Worm (Caenorhabditis elegans) whole organism, late embryonic: ENCODE results near the gene scvp-1.

Experiments
- C08G9.2 ChIP-seq: sonication (generic microtip); optimal IDR thresholded peaks from 2 replicates; lab custom pipeline; 2016; ENCODE audit warnings: mild to moderate bottlenecking, missing genetic modification characterization, moderate library complexity, missing compliant biosample characterization
- C38D4.7 ChIP-seq: fragments of 200-800 bp; sonication (Bioruptor generic); optimal IDR thresholded peaks from 2 replicates; lab custom pipeline; 2018; ENCODE audit warnings: mild to moderate bottlenecking, missing genetic modification characterization, moderate library complexity, missing compliant biosample characterization
- F13H6.1 ChIP-seq: sonication (generic microtip); optimal IDR thresholded peaks from 2 replicates; lab custom pipeline; 2016; ENCODE audit warnings: missing genetic modification characterization, missing compliant biosample characterization
- K02D7.2 ChIP-seq: sonication (generic microtip); optimal IDR thresholded peaks from 2 replicates; lab custom pipeline; 2017; ENCODE audit warnings: mild to moderate bottlenecking, missing genetic modification characterization, missing compliant biosample characterization
- Y22D7AL.16 ChIP-seq: sonication (generic microtip); optimal IDR thresholded peaks from 2 replicates; lab custom pipeline; 2016; ENCODE audit warnings: missing genetic modification characterization, missing compliant biosample characterization
- ceh-14 ChIP-seq: sonication (generic microtip); optimal IDR thresholded peaks from 2 replicates; lab custom pipeline; 2016; ENCODE audit warnings: missing genotype, missing genetic modification characterization, missing compliant biosample characterization
- ceh-19 ChIP-seq: fragments of 200-800 bp; sonication (Bioruptor generic); optimal IDR thresholded peaks from 2 replicates; lab custom pipeline; 2018; ENCODE audit warnings: mild to moderate bottlenecking, missing genetic modification characterization, missing compliant biosample characterization
- ceh-24 ChIP-seq: sonication (generic microtip); optimal IDR thresholded peaks from 2 replicates; lab custom pipeline; 2016; ENCODE audit warnings: mild to moderate bottlenecking, missing genetic modification characterization, missing compliant biosample characterization
- ceh-30 ChIP-seq: fragments of 150-350 bp; optimal IDR thresholded peaks from 2 replicates; lab custom pipeline; 2014; ENCODE audit warnings: missing biosample characterization, missing genetic modification characterization
- ceh-31 ChIP-seq: sonication (generic microtip); optimal IDR thresholded peaks from 2 replicates; lab custom pipeline; 2016; ENCODE audit warnings: missing genetic modification characterization, missing compliant biosample characterization
- ceh-34 ChIP-seq: sonication (generic microtip); optimal IDR thresholded peaks from 2 replicates; lab custom pipeline; 2016; ENCODE audit warnings: mild to moderate bottlenecking, missing genetic modification characterization, missing compliant biosample characterization
- ceh-45 ChIP-seq: fragments of 200-800 bp; sonication (Bioruptor generic); IDR thresholded peaks from 2 replicates; pipeline ENCODE4 v1.3.6; 2022; ENCODE audit warnings: missing genetic modification reagents, missing genetic modification characterization, missing compliant biosample characterization
- che-1 ChIP-seq: sonication (generic microtip); optimal IDR thresholded peaks from 2 replicates; lab custom pipeline; 2016; ENCODE audit warnings: mild to moderate bottlenecking, missing genetic modification characterization, missing compliant biosample characterization
- dve-1 ChIP-seq: sonication (generic microtip); optimal IDR thresholded peaks from 2 replicates; lab custom pipeline; 2017; ENCODE audit warnings: antibody characterized with exemption, mild to moderate bottlenecking, missing genetic modification characterization, missing compliant biosample characterization
- elt-2 ChIP-seq: sonication (generic microtip); optimal IDR thresholded peaks from 2 replicates; lab custom pipeline; 2016; ENCODE audit warnings: missing genetic modification reagents, missing genetic modification characterization, missing compliant biosample characterization
- fkh-10 ChIP-seq: fragments of 150-350 bp; optimal IDR thresholded peaks from 2 replicates; lab custom pipeline; 2014; ENCODE audit warnings: missing biosample characterization, missing genetic modification reagents, missing genetic modification characterization
- gmeb-2 ChIP-seq: sonication (generic microtip); optimal IDR thresholded peaks from 2 replicates; lab custom pipeline; 2016; ENCODE audit warnings: missing genetic modification characterization, inconsistent platforms, missing compliant biosample characterization
- hlh-13 ChIP-seq: fragments of 200-800 bp; sonication (Bioruptor generic); optimal IDR thresholded peaks from 2 replicates; lab custom pipeline; 2018; ENCODE audit warnings: mild to moderate bottlenecking, missing genetic modification characterization, missing compliant biosample characterization
- hlh-15 ChIP-seq: sonication (generic microtip); optimal IDR thresholded peaks from 2 replicates; lab custom pipeline; 2016; ENCODE audit warnings: missing genetic modification characterization, missing compliant biosample characterization
- hlh-30 ChIP-seq: sonication (generic microtip); optimal IDR thresholded peaks from 2 replicates; lab custom pipeline; 2017; ENCODE audit warnings: antibody characterized with exemption, missing genetic modification characterization, missing compliant biosample characterization; ENCODE audit not compliant: insufficient read depth
- hlh-6 ChIP-seq: sonication (generic microtip); optimal IDR thresholded peaks from 2 replicates; lab custom pipeline; 2016; ENCODE audit warnings: missing genotype, missing genetic modification characterization, missing compliant biosample characterization
- lim-6 ChIP-seq: sonication (generic microtip); optimal IDR thresholded peaks from 2 replicates; lab custom pipeline; 2016; ENCODE audit warnings: missing genetic modification characterization, missing compliant biosample characterization
- lin-11 ChIP-seq: fragments of 200-800 bp; sonication (Bioruptor generic); optimal IDR thresholded peaks from 2 replicates; lab custom pipeline; 2018; ENCODE audit warnings: mild to moderate bottlenecking, missing genetic modification characterization, missing compliant biosample characterization
- madf-2 ChIP-seq: sonication (generic microtip); optimal IDR thresholded peaks from 2 replicates; lab custom pipeline; 2017; ENCODE audit warnings: missing genetic modification characterization, missing compliant biosample characterization
- nfya-1 ChIP-seq: sonication (generic microtip); optimal IDR thresholded peaks from 2 replicates; lab custom pipeline; 2017; ENCODE audit warnings: missing genetic modification characterization, mild to moderate bottlenecking, missing compliant biosample characterization, antibody characterized with exemption, moderate library complexity
- nhr-11 ChIP-seq: fragments of 150-350 bp; optimal IDR thresholded peaks from 2 replicates; lab custom pipeline; 2014; ENCODE audit warnings: missing biosample characterization, missing genetic modification characterization
- pag-3 ChIP-seq: sonication (generic microtip); optimal IDR thresholded peaks from 2 replicates; lab custom pipeline; 2016; ENCODE audit warnings: missing compliant biosample characterization, missing genetic modification characterization, borderline replicate concordance
- pat-9 ChIP-seq: fragments of 200-800 bp; sonication (Bioruptor generic); optimal IDR thresholded peaks from 2 replicates; lab custom pipeline; 2018; ENCODE audit warnings: mild to moderate bottlenecking, missing genetic modification characterization, moderate library complexity, missing compliant biosample characterization
- pax-1 ChIP-seq: fragments of 150-350 bp; optimal IDR thresholded peaks from 2 replicates; lab custom pipeline; 2014; ENCODE audit warnings: missing biosample characterization, missing genetic modification characterization
- pha-4 ChIP-seq: fragments of 150-350 bp; optimal IDR thresholded peaks from 2 replicates; lab custom pipeline; 2018; ENCODE audit warnings: missing biosample characterization, missing genetic modification reagents, missing genetic modification characterization
- pqm-1 ChIP-seq: sonication (generic microtip); optimal IDR thresholded peaks from 2 replicates; lab custom pipeline; 2016; ENCODE audit warnings: missing genetic modification characterization, missing compliant biosample characterization
- rnt-1 ChIP-seq: sonication (generic microtip); optimal IDR thresholded peaks from 2 replicates; lab custom pipeline; 2016; ENCODE audit warnings: missing genetic modification characterization, missing compliant biosample characterization
- sdc-2 ChIP-seq: sonication (generic microtip); optimal IDR thresholded peaks from 2 replicates; lab custom pipeline; 2016; ENCODE audit warnings: missing genotype, missing genetic modification characterization, missing compliant biosample characterization
- tbx-2 ChIP-seq: sonication (generic microtip); optimal IDR thresholded peaks from 2 replicates; lab custom pipeline; 2016; ENCODE audit warnings: missing genetic modification characterization, missing compliant biosample characterization
- unc-3 ChIP-seq, 2 experiments: fragments of 200-800 bp in 1 of 2; sonication (Bioruptor generic) in 1 of 2; sonication (generic microtip) in 1 of 2; conservative IDR thresholded peaks in 1 of 2; optimal IDR thresholded peaks in 1 of 2; 2 replicates each; pipeline versions ENCODE4 v1.3.6 to Lab custom; 2016 to 2022; ENCODE audit warnings: missing compliant biosample characterization in 2 of 2, missing genetic modification characterization in 2 of 2, missing genetic modification reagents in 1 of 2
- unc-42 ChIP-seq: sonication (generic microtip); optimal IDR thresholded peaks from 2 replicates; lab custom pipeline; 2016; ENCODE audit warnings: missing genotype, missing genetic modification characterization, missing compliant biosample characterization
- zip-5 ChIP-seq: sonication (generic microtip); optimal IDR thresholded peaks from 2 replicates; lab custom pipeline; 2016; ENCODE audit warnings: missing genetic modification characterization, missing compliant biosample characterization
- ztf-16 ChIP-seq: sonication (generic microtip); optimal IDR thresholded peaks from 2 replicates; lab custom pipeline; 2017; ENCODE audit warnings: missing genetic modification characterization, missing compliant biosample characterization

Gene scvp-1

DNA sequence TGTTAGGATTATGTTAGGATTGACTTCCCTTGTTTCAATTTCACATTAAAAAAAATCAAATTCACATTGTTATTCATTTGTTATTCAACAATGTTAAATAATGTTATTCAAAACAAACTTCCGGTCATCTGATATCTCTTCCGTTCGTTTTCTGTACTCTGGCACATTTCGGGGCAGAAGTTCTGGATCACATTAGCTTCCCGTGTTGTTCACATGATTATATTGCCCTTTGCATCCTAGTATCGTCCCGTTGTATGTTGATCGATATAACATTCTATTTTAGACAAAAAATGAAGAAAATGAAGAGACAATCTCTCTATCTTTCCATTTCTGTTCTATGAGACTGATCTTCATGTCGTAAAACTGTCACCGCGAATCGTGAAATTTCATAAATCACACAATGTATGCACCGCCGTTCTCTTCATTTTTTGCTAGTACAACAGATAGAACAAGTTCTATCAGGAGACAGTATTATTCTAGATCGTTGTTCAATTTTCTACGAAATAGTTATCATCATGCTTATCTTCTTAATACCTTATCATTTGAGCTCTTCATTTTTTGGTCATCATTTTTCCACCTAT is 9.0 kb upstream of the scvp-1 start:
- TF ChIP-seq Y22D7AL.16 = no peak

DNA sequence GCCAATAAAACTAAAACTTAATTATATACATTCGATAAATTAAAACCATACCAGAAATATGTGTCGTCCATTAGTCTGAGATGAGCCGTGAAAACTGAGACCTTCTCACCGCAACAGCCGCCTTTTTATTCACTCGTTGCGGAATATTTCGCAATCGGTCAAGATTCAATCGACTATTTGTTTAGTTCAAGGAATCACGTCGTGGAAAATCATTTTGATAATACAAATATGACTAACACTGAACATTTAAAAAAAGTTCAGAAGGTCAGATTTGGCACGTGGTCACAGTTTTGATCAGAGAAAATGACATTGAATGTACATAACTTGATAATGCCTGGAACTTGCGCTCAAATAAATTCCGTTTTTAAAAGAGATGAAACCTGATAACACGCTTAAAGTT is 7.7 kb upstream of the scvp-1 start, which contains the start of gene F17C11.11:
Gene F17C11.11, minus strand, starts transcription at position 79 of the 400 bp plus-strand sequence.
- TF ChIP-seq gmeb-2 (tag; lab: Kevin White, UChicago) (no peak), ceh-24 (tag; lab: Kevin White, UChicago) (no peak), hlh-15 (tag; lab: Kevin White, UChicago) (no peak), F13H6.1 (tag; lab: Kevin White, UChicago) (no peak), ceh-19 (GFP tag; lab: Kevin White, UChicago) (no peak), tbx-2 (no peak), ceh-34 (tag; lab: Kevin White, UChicago) (no peak), ztf-16 (tag; lab: Kevin White, UChicago) (no peak), rnt-1 (tag; lab: Kevin White, UChicago) (no peak)

DNA sequence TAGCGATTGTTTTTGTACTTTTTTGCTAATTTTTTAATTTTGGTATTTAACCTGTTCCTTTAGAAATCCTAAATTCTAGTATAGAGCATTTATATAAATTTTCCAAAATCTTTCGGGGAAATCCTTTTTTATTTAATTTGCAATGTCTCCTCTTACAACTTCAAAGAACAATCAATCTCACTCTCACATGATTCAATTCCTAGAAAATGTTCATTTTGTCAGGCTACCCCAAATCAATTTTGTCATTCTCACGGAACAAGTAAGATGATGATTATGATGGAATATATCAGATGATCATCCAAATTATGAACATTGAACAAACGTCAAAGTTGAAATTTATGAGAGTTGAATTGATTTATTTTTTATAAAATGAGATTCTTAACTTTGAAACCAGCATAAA is 6.2 kb upstream of the scvp-1 start:
- TF ChIP-seq nhr-11 (no peak), pha-4 (tag; lab: Kevin White, UChicago) (no peak), dve-1 (tag; lab: Kevin White, UChicago) (no peak), hlh-30 (tag; lab: Kevin White, UChicago) (no peak)

DNA sequence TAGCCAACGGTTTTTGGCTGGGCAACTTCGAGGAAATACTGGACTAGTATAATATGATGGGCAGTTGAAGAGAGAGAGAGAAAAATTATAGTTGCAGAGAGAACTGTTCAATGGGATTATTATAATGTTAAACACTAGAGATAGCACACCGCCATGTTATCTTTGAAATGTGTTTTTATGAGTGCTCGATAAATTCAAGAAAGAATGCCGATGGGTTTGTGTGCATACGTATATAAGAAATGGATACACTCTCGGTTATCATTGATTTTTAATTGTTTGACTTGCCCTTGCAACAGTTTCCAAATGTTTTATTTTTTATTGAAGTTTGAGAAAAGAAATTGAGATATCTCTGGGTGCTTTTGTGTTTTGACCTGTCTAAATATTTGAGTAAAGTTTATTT is 5.6 kb upstream of the scvp-1 start, which contains the start of gene F17C11.12:
Gene F17C11.12, minus strand, starts transcription at position 240 of the 400 bp plus-strand sequence.
- TF ChIP-seq elt-2 (tag; lab: Kevin White, UChicago) (peak; percentile 44), sdc-2 (tag; lab: Kevin White, UChicago) (no peak)

DNA sequence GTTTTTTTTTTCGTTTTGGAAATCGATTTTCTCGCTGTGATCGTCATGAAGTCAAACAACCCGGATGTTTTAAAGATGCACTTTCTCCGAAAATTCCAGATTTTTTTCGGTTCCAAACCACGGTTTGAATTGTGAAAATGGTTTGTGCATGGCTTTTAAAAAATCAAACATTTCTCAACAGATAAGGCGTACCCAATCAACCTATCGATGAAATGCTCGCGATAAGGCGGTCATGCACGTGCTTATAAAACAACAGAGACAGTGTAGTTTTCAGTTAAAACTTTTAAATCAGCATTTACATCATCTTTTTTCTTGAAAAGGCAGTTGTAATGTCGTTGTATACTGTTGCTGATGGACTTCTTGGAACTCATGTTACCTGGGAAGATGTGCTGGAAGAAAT is 1.3 kb upstream of the scvp-1 start, which contains the start of gene F58B4.5:
Gene F58B4.5, plus strand, starts transcription at position 283 of the 400 bp plus-strand sequence.
- TF ChIP-seq hlh-6 (tag; lab: Kevin White, UChicago) (no peak), hlh-13 (GFP tag; lab: Kevin White, UChicago) (no peak), dve-1 (tag; lab: Kevin White, UChicago) (no peak), elt-2 (tag; lab: Kevin White, UChicago) (peak; percentile 63)

DNA sequence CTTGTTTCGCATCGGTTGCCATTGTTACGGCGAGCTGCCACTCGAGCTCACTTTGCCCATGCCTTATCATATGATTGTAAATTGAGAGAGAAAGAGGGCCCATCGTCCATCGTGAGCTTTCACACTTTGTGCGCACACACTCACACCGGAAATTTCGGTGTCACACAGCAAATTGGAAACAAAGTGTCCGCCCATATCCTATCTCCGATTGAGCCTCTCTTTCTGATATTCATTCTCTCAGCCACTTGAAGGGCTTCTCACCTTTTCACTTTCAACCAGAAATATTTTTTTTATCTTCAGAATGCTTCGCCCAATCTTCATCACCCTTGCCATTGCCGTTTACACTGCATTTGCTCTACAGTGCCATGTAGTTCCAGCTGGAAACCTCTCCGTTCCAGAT is 1.6 kb downstream of the scvp-1 start, which contains the start of gene F58B4.3:
Gene F58B4.3, plus strand, starts transcription at position 301 of the 400 bp plus-strand sequence.
- no peak for TF ChIP-seq ceh-31 (tag; lab: Kevin White, UChicago)
- no peak for TF ChIP-seq fkh-10 (GFP tag; lab: Kevin White, UChicago)
- no peak for TF ChIP-seq C38D4.7 (GFP tag; lab: Kevin White, UChicago)
- TF ChIP-seq K02D7.2 (tag; lab: Kevin White, UChicago) = no peak
- no peak for TF ChIP-seq ceh-34 (tag; lab: Kevin White, UChicago)
- TF ChIP-seq unc-3 (GFP tag; conservative IDR thresholded peaks at IDR 0.05; lab: Robert Waterston, UW) = no peak
- no peak for TF ChIP-seq unc-3 (tag; optimal IDR thresholded peaks at IDR 0.05; lab: Kevin White, UChicago)
- no peak for TF ChIP-seq ceh-14 (tag; lab: Kevin White, UChicago)
- TF ChIP-seq ceh-30 (tag; lab: Kevin White, UChicago) = no peak
- TF ChIP-seq, all 69 proteins: peak for 0

DNA sequence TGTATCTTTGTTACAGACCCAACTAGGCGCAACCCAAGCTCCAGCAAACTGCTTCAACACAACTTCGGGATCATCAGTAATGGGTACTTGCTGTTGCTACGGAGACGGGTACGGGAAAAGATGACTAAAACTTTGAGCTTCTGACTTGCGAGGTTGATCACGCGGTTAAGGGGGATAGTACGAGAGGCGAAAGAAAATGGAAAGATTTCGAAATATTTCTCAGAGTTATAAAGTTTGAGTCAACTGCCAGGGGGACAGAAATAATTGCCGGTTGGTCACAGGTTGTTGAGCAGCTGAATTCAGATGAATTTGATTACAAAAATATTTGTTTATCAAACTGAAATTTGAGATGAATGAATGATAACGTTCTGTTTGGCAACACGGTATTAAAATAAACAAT is 5.4 kb downstream of the scvp-1 start:
- no peak for TF ChIP-seq pag-3 (tag; lab: Kevin White, UChicago)
- no peak for TF ChIP-seq nhr-11
- no peak for TF ChIP-seq pat-9 (tag; lab: Kevin White, UChicago)
- TF ChIP-seq madf-2 = no peak
- TF ChIP-seq nfya-1 (tag; lab: Kevin White, UChicago) = no peak
- TF ChIP-seq pqm-1 (tag; lab: Kevin White, UChicago) = no peak
- no peak for TF ChIP-seq lin-11 (tag; lab: Kevin White, UChicago)
- no peak for TF ChIP-seq che-1 (tag; lab: Kevin White, UChicago)
- no peak for TF ChIP-seq pax-1
- TF ChIP-seq lim-6 (tag; lab: Kevin White, UChicago) = no peak
- TF ChIP-seq fkh-10 (GFP tag; lab: Kevin White, UChicago) = no peak
- TF ChIP-seq sdc-2 (tag; lab: Kevin White, UChicago) = no peak
- TF ChIP-seq zip-5 (tag; lab: Kevin White, UChicago) = no peak
- no peak for TF ChIP-seq ceh-19 (GFP tag; lab: Kevin White, UChicago)
- no peak for TF ChIP-seq hlh-6 (tag; lab: Kevin White, UChicago)
- TF ChIP-seq C38D4.7 (GFP tag; lab: Kevin White, UChicago) = no peak
- TF ChIP-seq unc-42 (tag; lab: Kevin White, UChicago) = no peak
- TF ChIP-seq ceh-45 (GFP tag; lab: Robert Waterston, UW) = no peak
- TF ChIP-seq C08G9.2 (tag; lab: Kevin White, UChicago) = no peak
- TF ChIP-seq, all 69 proteins: peak for 0
